Fruit fly (Drosophila melanogaster) whole organism, prepupa: ENCODE results near the gene Aos1.

ENCODE experiments used
- Blimp-1 ChIP-seq: fragments of 200-800 bp; sonication (Bioruptor generic); optimal IDR thresholded peaks from 3 replicates; lab custom pipeline; 2017; ENCODE audit warnings: missing biosample characterization, missing genetic modification characterization, mild to moderate bottlenecking, moderate library complexity, missing genetic modification reagents
- CG10631 ChIP-seq: fragments of 200-800 bp; sonication (Bioruptor generic); optimal IDR thresholded peaks from 2 replicates; lab custom pipeline; 2016; ENCODE audit warnings: missing biosample characterization, missing genetic modification characterization
- CG11762 ChIP-seq: fragments of 200-800 bp; sonication (Bioruptor generic); optimal IDR thresholded peaks from 3 replicates; lab custom pipeline; 2016; ENCODE audit warnings: missing biosample characterization, missing genetic modification characterization; ENCODE audit not compliant: insufficient read depth
- CG15336 ChIP-seq: fragments of 200-800 bp; sonication (Bioruptor generic); IDR thresholded peaks from 2 replicates; pipeline ENCODE4 v1.3.6; 2022; ENCODE audit warnings: missing biosample characterization, missing genetic modification characterization
- CG16779 ChIP-seq: fragments of 200-800 bp; sonication (Bioruptor generic); optimal IDR thresholded peaks from 3 replicates; lab custom pipeline; 2017; ENCODE audit warnings: missing biosample characterization, mild to moderate bottlenecking, missing genetic modification characterization
- CG3032 ChIP-seq: fragments of 200-800 bp; optimal IDR thresholded peaks from 2 replicates; lab custom pipeline; 2019; ENCODE audit warnings: missing biosample characterization, mild to moderate bottlenecking, missing genetic modification characterization, moderate library complexity
- CG31627 ChIP-seq: fragments of 200-800 bp; sonication (Bioruptor generic); optimal IDR thresholded peaks from 3 replicates; lab custom pipeline; 2016; ENCODE audit warnings: missing biosample characterization, missing genetic modification characterization
- CG34406 ChIP-seq: fragments of 200-800 bp; sonication (Bioruptor generic); optimal IDR thresholded peaks from 3 replicates; lab custom pipeline; 2016; ENCODE audit warnings: missing biosample characterization, missing genetic modification characterization
- CG3919 ChIP-seq: fragments of 200-800 bp; sonication (Bioruptor generic); optimal IDR thresholded peaks from 3 replicates; lab custom pipeline; 2016; ENCODE audit warnings: missing biosample characterization, missing genetic modification characterization
- CG4318 ChIP-seq: fragments of 200-800 bp; sonication (Bioruptor generic); optimal IDR thresholded peaks from 3 replicates; lab custom pipeline; 2017; ENCODE audit warnings: missing biosample characterization, mild to moderate bottlenecking, missing genetic modification characterization
- CG6163 ChIP-seq: fragments of 200-800 bp; sonication (Bioruptor generic); IDR thresholded peaks from 3 replicates; pipeline ENCODE4 v1.3.6; 2022; ENCODE audit warnings: missing biosample characterization, missing genetic modification characterization
- CG6276 ChIP-seq: fragments of 200-800 bp; sonication (Bioruptor generic); optimal IDR thresholded peaks from 2 replicates; lab custom pipeline; 2017; ENCODE audit warnings: missing biosample characterization, mild to moderate bottlenecking, missing genetic modification characterization
- CG6792 ChIP-seq: fragments of 200-800 bp; sonication (Bioruptor generic); optimal IDR thresholded peaks from 3 replicates; lab custom pipeline; 2016; ENCODE audit warnings: missing biosample characterization, missing genetic modification characterization
- CG6808 ChIP-seq: fragments of 200-800 bp; sonication (Bioruptor generic); optimal IDR thresholded peaks from 3 replicates; lab custom pipeline; 2017; ENCODE audit warnings: missing biosample characterization, missing genetic modification characterization, mild to moderate bottlenecking, moderate library complexity, missing genetic modification reagents
- CG6854 ChIP-seq: fragments of 200-800 bp; sonication (Bioruptor generic); optimal IDR thresholded peaks from 2 replicates; lab custom pipeline; 2017; ENCODE audit warnings: missing biosample characterization, mild to moderate bottlenecking, missing genetic modification characterization
- CG8119 ChIP-seq: fragments of 200-800 bp; sonication (Bioruptor generic); IDR thresholded peaks from 3 replicates; pipeline ENCODE4 v1.3.6; 2022; ENCODE audit warnings: missing biosample characterization, missing genetic modification characterization
- CG8319 ChIP-seq: fragments of 200-800 bp; sonication (Bioruptor generic); optimal IDR thresholded peaks from 3 replicates; lab custom pipeline; 2016; ENCODE audit warnings: missing biosample characterization, missing genetic modification characterization
- CG8632 ChIP-seq: fragments of 200-800 bp; sonication (Bioruptor generic); optimal IDR thresholded peaks from 3 replicates; lab custom pipeline; 2016; ENCODE audit warnings: missing biosample characterization, missing genetic modification characterization
- Eip78C ChIP-seq: fragments of 200-800 bp; sonication (Bioruptor generic); peaks from one replicate; lab custom pipeline; 2016; ENCODE audit warnings: missing biosample characterization, missing genetic modification characterization
- Eip93F ChIP-seq: fragments of 200-800 bp; sonication (Bioruptor generic); optimal IDR thresholded peaks from 2 replicates; lab custom pipeline; 2016; ENCODE audit warnings: missing biosample characterization, mild to moderate bottlenecking, missing genetic modification characterization
- Ets96B ChIP-seq: fragments of 200-800 bp; optimal IDR thresholded peaks from 2 replicates; lab custom pipeline; 2019; ENCODE audit warnings: missing biosample characterization, mild to moderate bottlenecking, missing genetic modification characterization, moderate library complexity
- Gug ChIP-seq: fragments of 200-800 bp; sonication (Bioruptor generic); IDR thresholded peaks from 2 replicates; pipeline ENCODE4 v1.3.6; 2022; ENCODE audit warnings: missing biosample characterization, missing genetic modification characterization
- Hr38 ChIP-seq: sonication (Bioruptor generic); optimal IDR thresholded peaks from 2 replicates; lab custom pipeline; 2016; ENCODE audit warnings: missing biosample characterization, missing genetic modification characterization
- Hr39 ChIP-seq: fragments of 200-800 bp; sonication (Bioruptor generic); optimal IDR thresholded peaks from 2 replicates; lab custom pipeline; 2016; ENCODE audit warnings: missing biosample characterization, missing genetic modification characterization
- Hr4 ChIP-seq: fragments of 200-800 bp; sonication (Bioruptor generic); optimal IDR thresholded peaks from 3 replicates; lab custom pipeline; 2016; ENCODE audit warnings: missing biosample characterization, missing genetic modification characterization
- OdsH ChIP-seq: fragments of 200-800 bp; sonication (Bioruptor generic); optimal IDR thresholded peaks from 3 replicates; lab custom pipeline; 2016; ENCODE audit warnings: missing biosample characterization, missing genetic modification characterization
- Sox102F ChIP-seq: fragments of 200-800 bp; sonication (Bioruptor generic); optimal IDR thresholded peaks from 2 replicates; lab custom pipeline; 2016; ENCODE audit warnings: missing biosample characterization, mild to moderate bottlenecking, missing genetic modification characterization
- Sox14 ChIP-seq: fragments of 200-800 bp; sonication (Bioruptor generic); optimal IDR thresholded peaks from 3 replicates; lab custom pipeline; 2016; ENCODE audit warnings: missing biosample characterization, missing genetic modification characterization
- Sox15 ChIP-seq: fragments of 200-800 bp; sonication (Bioruptor generic); optimal IDR thresholded peaks from 3 replicates; lab custom pipeline; 2016; ENCODE audit warnings: missing biosample characterization, missing genetic modification characterization
- achi ChIP-seq: fragments of 200-800 bp; sonication (Bioruptor generic); optimal IDR thresholded peaks from 3 replicates; lab custom pipeline; 2016; ENCODE audit warnings: missing biosample characterization, missing genetic modification characterization
- acj6 ChIP-seq: fragments of 200-800 bp; sonication (Bioruptor generic); optimal IDR thresholded peaks from 3 replicates; lab custom pipeline; 2016; ENCODE audit warnings: missing biosample characterization, missing genetic modification characterization
- cyc ChIP-seq: fragments of 200-800 bp; sonication (Bioruptor generic); optimal IDR thresholded peaks from 3 replicates; lab custom pipeline; 2016; ENCODE audit warnings: missing biosample characterization, missing genetic modification characterization
- eg ChIP-seq: fragments of 200-800 bp; sonication (Bioruptor generic); IDR thresholded peaks from 3 replicates; pipeline ENCODE4 v1.3.6; 2022; ENCODE audit warnings: missing biosample characterization, missing genetic modification characterization
- esn ChIP-seq: fragments of 200-800 bp; sonication (Bioruptor generic); optimal IDR thresholded peaks from 2 replicates; lab custom pipeline; 2016; ENCODE audit warnings: missing biosample characterization, mild to moderate bottlenecking, missing genetic modification characterization, moderate library complexity
- fkh ChIP-seq: fragments of 200-800 bp; sonication (Bioruptor generic); optimal IDR thresholded peaks from 3 replicates; lab custom pipeline; 2017; ENCODE audit warnings: missing biosample characterization, mild to moderate bottlenecking, missing genetic modification characterization, moderate library complexity
- lz ChIP-seq: fragments of 200-800 bp; sonication (Bioruptor generic); optimal IDR thresholded peaks from 3 replicates; lab custom pipeline; 2016; ENCODE audit warnings: missing biosample characterization, missing genetic modification characterization
- pdm3 ChIP-seq: fragments of 200-800 bp; sonication (Bioruptor generic); optimal IDR thresholded peaks from 3 replicates; lab custom pipeline; 2016; ENCODE audit warnings: missing biosample characterization, missing genetic modification characterization
- salr ChIP-seq, 2 experiments: fragments of 200-800 bp; sonication (Bioruptor generic); optimal IDR thresholded peaks; 3 replicates each; lab custom pipeline; 2016 to 2018; ENCODE audit warnings: missing biosample characterization in 2 of 2, missing genetic modification characterization in 2 of 2, mild to moderate bottlenecking in 1 of 2
- ss ChIP-seq, 2 experiments: fragments of 200-800 bp; sonication (Bioruptor generic); optimal IDR thresholded peaks; 2 replicates in 1 of 2; 3 replicates in 1 of 2; lab custom pipeline; 2017 to 2018; ENCODE audit warnings: mild to moderate bottlenecking in 2 of 2, missing biosample characterization in 2 of 2, missing genetic modification characterization in 2 of 2, moderate library complexity in 1 of 2
- svp ChIP-seq: fragments of 200-800 bp; sonication (Bioruptor generic); peaks from one replicate; lab custom pipeline; 2016; ENCODE audit warnings: missing biosample characterization, missing genetic modification characterization

Gene Aos1

dm6 chr3R:12413274-12413958, 20.2 kb downstream of the Aos1 start, which contains the start of the genes Dip-C and pps (continued):
- TF ChIP-seq CG3919 (GFP tag; lab: Kevin White, UChicago) (no peak), CG11762 (no peak), Blimp-1 (no peak), CG6163 (GFP tag; lab: Robert Waterston, UW) (no peak), CG3032 (tag; lab: Kevin White, UChicago) (peak; percentile 10)

dm6 chr3R:12411449-12411848, 22.2 kb downstream of the Aos1 start:
- TF ChIP-seq CG31627 = no peak
- no peak for TF ChIP-seq Hr4
- TF ChIP-seq, all 60 proteins: peak for 0

dm6 chr3R:12408160-12408559, 25.5 kb downstream of the Aos1 start, which contains the start of gene CG5196:
CG5196 (plus strand) TSS chr3R:12408316.
- peak; percentile 67 for TF ChIP-seq Eip78C
- no peak for TF ChIP-seq CG34406 (GFP tag; lab: Kevin White, UChicago)
- peak; percentile 93 for TF ChIP-seq fkh (GFP tag; lab: Kevin White, UChicago)
- no peak for TF ChIP-seq Gug
- peak; percentile 25 for TF ChIP-seq CG6854 (GFP tag; lab: Kevin White, UChicago)
- TF ChIP-seq CG6792 (GFP tag; lab: Kevin White, UChicago) = no peak
- TF ChIP-seq esn = peak; percentile 25
- 0 out of 2 replicates have a peak, but pooled peaks have one; percentile 25 for TF ChIP-seq CG15336 (GFP tag; lab: Robert Waterston, UW)
- peak; percentile 10 for TF ChIP-seq Ets96B (tag; lab: Kevin White, UChicago)
- TF ChIP-seq Sox14 (GFP tag; lab: Kevin White, UChicago) = peak; percentile 4
- peak in 1 of 2 experiments; percentile 38 for TF ChIP-seq ss (GFP tag; optimal IDR thresholded peaks at IDR 0.05; lab: Kevin White, UChicago)
- peak; percentile 20; the same call in 1 of the 3 replicates for TF ChIP-seq CG6163 (GFP tag; lab: Robert Waterston, UW)
- no peak for TF ChIP-seq Eip93F (GFP tag; lab: Kevin White, UChicago)

- TF ChIP-seq pdm3 (GFP tag; lab: Kevin White, UChicago) = no peak
- TF ChIP-seq Hr39 (GFP tag; lab: Kevin White, UChicago) = peak; percentile 28
- TF ChIP-seq lz (GFP tag; lab: Kevin White, UChicago) = peak; percentile 58
- TF ChIP-seq CG6276 = peak; percentile 92
- peak; percentile 50 for TF ChIP-seq CG11762
- TF ChIP-seq Sox102F (GFP tag; lab: Kevin White, UChicago) = peak; percentile 46
- TF ChIP-seq CG6163 (GFP tag; lab: Robert Waterston, UW) = peak; percentile 15; the same call in 1 of the 3 replicates
- peak; percentile 21 for TF ChIP-seq Eip93F (GFP tag; lab: Kevin White, UChicago)
- TF ChIP-seq CG8119 (GFP tag; lab: Robert Waterston, UW) = peak; percentile 59
- peak; percentile 84 to 89 for TF ChIP-seq ss (GFP tag; optimal IDR thresholded peaks at IDR 0.05; lab: Kevin White, UChicago)
- no peak for TF ChIP-seq acj6 (GFP tag; lab: Kevin White, UChicago)
- peak; percentile 20 for TF ChIP-seq CG8632
- TF ChIP-seq CG4318 (GFP tag; lab: Kevin White, UChicago) = no peak
- TF ChIP-seq CG3032 (tag; lab: Kevin White, UChicago) = peak; percentile 7
- TF ChIP-seq fkh (GFP tag; lab: Kevin White, UChicago) = peak; percentile 25
- peak; percentile 87 for TF ChIP-seq Eip78C
- TF ChIP-seq Hr38 = no peak
- TF ChIP-seq CG10631 (GFP tag; lab: Kevin White, UChicago) = no peak
- no peak for TF ChIP-seq Sox15
- peak; percentile 26 for TF ChIP-seq CG31627
- peak; percentile 70 for TF ChIP-seq eg (GFP tag; lab: Robert Waterston, UW)
- peak; percentile 8 for TF ChIP-seq cyc (GFP tag; lab: Kevin White, UChicago)
- peak; percentile 32 for TF ChIP-seq achi (GFP tag; lab: Kevin White, UChicago)
- TF ChIP-seq CG6808 (GFP tag; lab: Kevin White, UChicago) = peak; percentile 76
- TF ChIP-seq CG16779 = peak; percentile 87
- TF ChIP-seq salr (GFP tag; optimal IDR thresholded peaks at IDR 0.05; lab: Kevin White, UChicago) = peak; percentile 41 to 50
- no peak for TF ChIP-seq CG8319 (GFP tag; lab: Kevin White, UChicago)
- TF ChIP-seq CG34406 (GFP tag; lab: Kevin White, UChicago) = peak; percentile 36
- TF ChIP-seq OdsH (GFP tag; lab: Kevin White, UChicago) = no peak
- peak; percentile 69 for TF ChIP-seq svp (GFP tag; lab: Kevin White, UChicago)
- TF ChIP-seq Sox14 (GFP tag; lab: Kevin White, UChicago) = peak; percentile 19
- peak; percentile 1 for TF ChIP-seq Hr4
Measured at dm6 chr3R:12406235-12407196, 27.1 kb downstream of the Aos1 start, which contains the start of gene CG5167. CG5167 (plus strand) TSS chr3R:12406532.
